Worm (Caenorhabditis elegans): Measurements from ENCODE around the gene Y54G11A.17.
"Not testable (repeated sequence)": the region's sequence is repeated elsewhere in the genome, so short reads cannot be mapped to it uniquely, and the experiment has no call there.

DNA sequence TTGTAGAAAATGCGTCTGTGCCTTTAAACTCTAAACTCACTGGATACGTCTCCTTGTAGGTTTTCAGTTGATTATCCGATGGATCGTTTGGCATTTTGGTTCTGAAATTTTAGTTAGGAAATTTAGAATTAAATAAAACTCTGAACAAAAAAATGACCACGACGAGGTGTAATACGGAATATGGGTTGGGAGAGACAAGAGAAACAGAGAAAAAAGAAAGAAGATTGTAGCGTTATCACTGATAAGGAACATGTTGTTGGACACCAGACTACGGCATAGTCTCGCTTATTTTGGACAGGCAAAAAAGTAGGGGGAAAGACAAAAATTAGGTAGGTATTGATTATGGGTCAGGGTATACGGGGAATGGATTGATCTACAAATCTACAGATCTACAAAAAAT is 43.0 kb downstream of the Y54G11A.17 start, which contains the start of gene ctl-1:
- TF ChIP-seq elt-3, pha-4, mls-2 (tag; optimal IDR thresholded peaks at IDR 0.05): not testable (repeated sequence)
